Worm (Caenorhabditis elegans) whole organism, young adult: ENCODE results near the gene clec-2.

Source experiments
- K12H6.12 ChIP-seq: fragments of 200-800 bp; sonication (Bioruptor generic); optimal IDR thresholded peaks from 2 replicates; lab custom pipeline; 2018; ENCODE audit warnings: mild to moderate bottlenecking, missing genetic modification characterization, missing compliant biosample characterization
- ceh-58 ChIP-seq: fragments of 200-800 bp; sonication (Bioruptor generic); IDR thresholded peaks from 2 replicates; pipeline ENCODE4 v1.3.6; 2022; ENCODE audit warnings: missing genetic modification characterization, missing compliant biosample characterization
- lag-1 ChIP-seq: fragments of 200-800 bp; sonication (Bioruptor generic); IDR thresholded peaks from 2 replicates; pipeline ENCODE4 v1.3.6; 2022; ENCODE audit warnings: missing genetic modification reagents, missing genetic modification characterization, missing compliant biosample characterization
- sea-2 ChIP-seq: fragments of 200-800 bp; sonication (Bioruptor generic); IDR thresholded peaks from 2 replicates; pipeline ENCODE4 v1.3.6; 2022; ENCODE audit warnings: missing genetic modification characterization, missing compliant biosample characterization
- ztf-22 ChIP-seq: fragments of 200-800 bp; sonication (Bioruptor generic); optimal IDR thresholded peaks from 2 replicates; lab custom pipeline; 2018; ENCODE audit warnings: mild to moderate bottlenecking, missing genetic modification characterization, moderate library complexity, missing compliant biosample characterization

DNA sequence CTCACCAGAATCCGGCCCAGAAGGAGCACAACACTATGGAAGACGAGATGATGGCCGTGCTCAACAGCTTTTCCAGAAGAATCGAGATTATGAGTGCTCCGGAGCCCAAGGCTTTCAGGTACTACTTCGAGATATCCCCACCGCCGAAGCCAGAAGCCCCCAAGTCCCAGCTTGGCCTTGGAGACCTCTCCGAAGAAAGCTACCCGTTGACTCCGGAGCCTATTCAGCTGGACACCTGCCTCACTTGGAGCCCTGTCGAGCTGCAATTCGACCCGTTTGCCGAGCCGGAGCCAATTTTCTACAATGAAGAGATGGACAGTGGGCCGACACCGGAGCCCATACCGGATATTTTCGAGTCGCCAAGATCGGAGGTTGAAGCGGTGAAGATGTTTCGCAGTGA is 38.4 kb upstream of the clec-2 start:
- TF ChIP-seq lag-1 (no peak), K12H6.12 (tag; lab: Kevin White, UChicago) (no peak), sea-2 (no peak), ztf-22 (no peak), ceh-58 (GFP tag; lab: Robert Waterston, UW) (no peak)
